Worm (Caenorhabditis elegans) whole organism, midembryonic: ENCODE measurements around the gene Y40H4A.2.

Experiments used
- T22C8.4 ChIP-seq: fragments of 200-800 bp; sonication (Bioruptor generic); IDR thresholded peaks from 2 replicates; pipeline ENCODE4 v1.3.6; 2022; ENCODE audit warnings: missing genetic modification characterization, missing compliant biosample characterization
- flt-1 ChIP-seq: fragments of 200-800 bp; sonication (Bioruptor generic); IDR thresholded peaks from 2 replicates; pipeline ENCODE4 v1.3.6; 2022; ENCODE audit warnings: missing genetic modification characterization, missing compliant biosample characterization
- klf-2 ChIP-seq: fragments of 200-800 bp; sonication (Bioruptor generic); conservative IDR thresholded peaks from 2 replicates; pipeline ENCODE4 v1.3.6; 2022; ENCODE audit warnings: missing genetic modification reagents, missing genetic modification characterization, missing compliant biosample characterization
- ref-1 ChIP-seq: fragments of 200-800 bp; sonication (Bioruptor generic); conservative IDR thresholded peaks from 2 replicates; pipeline ENCODE4 v1.3.6; 2022; ENCODE audit warnings: missing genetic modification reagents, missing genetic modification characterization, missing compliant biosample characterization
- ztf-23 ChIP-seq: fragments of 200-800 bp; sonication (Bioruptor generic); IDR thresholded peaks from 2 replicates; pipeline ENCODE4 v1.3.6; 2022; ENCODE audit warnings: missing genetic modification reagents, missing genetic modification characterization, missing compliant biosample characterization
- ztf-29 ChIP-seq: fragments of 200-800 bp; sonication (Bioruptor generic); IDR thresholded peaks from 2 replicates; pipeline ENCODE4 v1.3.6; 2022; ENCODE audit warnings: missing genetic modification reagents, missing genetic modification characterization, missing compliant biosample characterization

- no peak for TF ChIP-seq klf-2 (GFP tag; lab: Robert Waterston, UW)
- no peak for TF ChIP-seq ztf-29 (GFP tag; lab: Robert Waterston, UW)
- TF ChIP-seq ztf-23 = no peak
- no peak for TF ChIP-seq T22C8.4 (GFP tag; lab: Robert Waterston, UW)
- no peak for TF ChIP-seq flt-1 (GFP tag; lab: Robert Waterston, UW)
- no peak for TF ChIP-seq ref-1 (GFP tag; lab: Robert Waterston, UW)
Observed at ce11 chrV:14579619-14580018, 5.6 kb downstream of the Y40H4A.2 start, which contains the start of gene gar-3.
